Worm (Caenorhabditis elegans) whole organism, L3 larva: Measurements from ENCODE around the gene klp-11.

Experiments
- ceh-28 ChIP-seq: fragments of 150-350 bp; optimal IDR thresholded peaks from 2 replicates; lab custom pipeline; 2014; ENCODE audit warnings: missing biosample characterization, missing genetic modification reagents, missing genetic modification characterization
- ceh-82 ChIP-seq: fragments of 150-350 bp; optimal IDR thresholded peaks from 2 replicates; lab custom pipeline; 2014; ENCODE audit warnings: missing biosample characterization, missing genetic modification characterization
- lin-15B ChIP-seq: fragments of 150-350 bp; optimal IDR thresholded peaks from 2 replicates; lab custom pipeline; 2014; ENCODE audit warnings: missing biosample characterization, missing genetic modification characterization
- nhr-76 ChIP-seq: fragments of 150-350 bp; sonication (generic microtip); optimal IDR thresholded peaks from 5 replicates; lab custom pipeline; 2014; ENCODE audit warnings: missing biosample characterization, missing genetic modification characterization
- pha-4 ChIP-seq: fragments of 150-350 bp; optimal IDR thresholded peaks from 2 replicates; lab custom pipeline; 2014; ENCODE audit warnings: missing biosample characterization, missing genetic modification reagents, missing genetic modification characterization
- pqm-1 ChIP-seq: fragments of 150-350 bp; optimal IDR thresholded peaks from 2 replicates; lab custom pipeline; 2017; ENCODE audit warnings: missing biosample characterization, missing genetic modification characterization, inconsistent platforms
- ztf-11 ChIP-seq: fragments of 150-350 bp; optimal IDR thresholded peaks from 2 replicates; lab custom pipeline; 2014; ENCODE audit warnings: missing biosample characterization, missing genetic modification characterization

DNA sequence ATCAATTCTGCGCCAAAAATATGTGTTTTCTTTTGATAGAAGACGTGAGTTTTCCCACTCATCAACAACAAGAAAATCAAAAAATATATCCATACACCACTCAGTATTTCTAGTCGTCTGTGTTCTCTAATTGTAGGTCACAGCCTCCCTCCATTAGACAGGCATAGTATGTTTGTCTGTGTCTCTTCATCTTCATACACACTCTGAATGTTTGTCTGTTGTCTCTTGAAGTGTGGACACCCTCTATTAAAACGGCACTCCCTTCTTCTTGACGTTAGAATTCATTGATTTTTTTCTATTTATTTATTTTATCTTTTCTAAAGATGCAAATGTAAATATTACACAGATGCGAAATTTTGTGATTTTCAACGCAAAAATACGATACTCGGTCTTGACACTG is 24.5 kb downstream of the klp-11 start:
- TF ChIP-seq nhr-76 (tag; lab: Kevin White, UChicago) (no peak), ztf-11 (tag; lab: Kevin White, UChicago) (no peak), pha-4 (peak; percentile 51), ceh-28 (tag; lab: Kevin White, UChicago) (no peak), ceh-82 (tag; lab: Kevin White, UChicago) (no peak), lin-15B (no peak), pqm-1 (no peak)
